Fruit fly (Drosophila melanogaster) whole organism, embryonic: ENCODE data around the gene CG12239.

Source experiments
- Asciz ChIP-seq: fragments of 200-800 bp; sonication (Bioruptor generic); optimal IDR thresholded peaks from 2 replicates; lab custom pipeline; 2017; ENCODE audit warnings: missing biosample characterization, mild to moderate bottlenecking, missing genetic modification characterization, missing genetic modification reagents
- C15 ChIP-seq: fragments of 200-800 bp; sonication (Bioruptor generic); IDR thresholded peaks from 3 replicates; pipeline ENCODE4 v1.3.6; 2022; ENCODE audit warnings: missing biosample characterization, missing genetic modification characterization
- CG10366 ChIP-seq: fragments of 200-800 bp; sonication (Bioruptor generic); IDR thresholded peaks from 2 replicates; pipeline ENCODE4 v1.3.6; 2022; ENCODE audit warnings: missing biosample characterization, missing genetic modification characterization
- CG10654 ChIP-seq: fragments of 200-800 bp; sonication (Bioruptor generic); optimal IDR thresholded peaks from 2 replicates; lab custom pipeline; 2016; ENCODE audit warnings: missing biosample characterization, missing genetic modification characterization
- CG11723 ChIP-seq: fragments of 200-800 bp; sonication (Bioruptor generic); optimal IDR thresholded peaks from 2 replicates; lab custom pipeline; 2017; ENCODE audit warnings: missing biosample characterization, mild to moderate bottlenecking, missing genetic modification characterization
- CG12155 ChIP-seq: fragments of 200-800 bp; sonication (Bioruptor generic); optimal IDR thresholded peaks from 3 replicates; lab custom pipeline; 2016; ENCODE audit warnings: missing biosample characterization, missing genetic modification characterization
- CG13123 ChIP-seq: fragments of 200-800 bp; sonication (Bioruptor generic); optimal IDR thresholded peaks from 2 replicates; lab custom pipeline; 2016; ENCODE audit warnings: missing biosample characterization, missing genetic modification characterization
- CG14710 ChIP-seq: fragments of 200-800 bp; sonication (Bioruptor generic); optimal IDR thresholded peaks from 3 replicates; lab custom pipeline; 2019; ENCODE audit warnings: missing biosample characterization, mild to moderate bottlenecking, missing genetic modification characterization, moderate library complexity
- CG14965 ChIP-seq: fragments of 200-800 bp; sonication (Bioruptor generic); optimal IDR thresholded peaks from 2 replicates; lab custom pipeline; 2016; ENCODE audit warnings: missing biosample characterization, missing genetic modification characterization, borderline replicate concordance
- CG15011 ChIP-seq: fragments of 200-800 bp; sonication (Bioruptor generic); optimal IDR thresholded peaks from 3 replicates; lab custom pipeline; 2018; ENCODE audit warnings: missing biosample characterization, mild to moderate bottlenecking, missing genetic modification characterization
- CG15073 ChIP-seq: fragments of 200-800 bp; sonication (Bioruptor generic); optimal IDR thresholded peaks from 2 replicates; lab custom pipeline; 2016; ENCODE audit warnings: missing biosample characterization, missing genetic modification characterization
- CG2678 ChIP-seq: fragments of 200-800 bp; sonication (Bioruptor generic); optimal IDR thresholded peaks from 3 replicates; lab custom pipeline; 2019; ENCODE audit warnings: missing biosample characterization, mild to moderate bottlenecking, missing genetic modification characterization, moderate library complexity
- CG32532 ChIP-seq: fragments of 200-800 bp; sonication (Bioruptor generic); IDR thresholded peaks from 2 replicates; pipeline ENCODE4 v1.3.6; 2022; ENCODE audit warnings: missing biosample characterization, missing genetic modification characterization
- CG32767 ChIP-seq: fragments of 200-800 bp; sonication (Bioruptor generic); IDR thresholded peaks from 2 replicates; pipeline ENCODE4 v1.3.6; 2022; ENCODE audit warnings: missing biosample characterization, missing genetic modification characterization
- CG33557 ChIP-seq: fragments of 200-800 bp; sonication (Bioruptor generic); optimal IDR thresholded peaks from 2 replicates; lab custom pipeline; 2019; ENCODE audit warnings: missing biosample characterization, mild to moderate bottlenecking, missing genetic modification characterization, moderate library complexity
- CG3726 ChIP-seq: fragments of 200-800 bp; sonication (Bioruptor generic); IDR thresholded peaks from 3 replicates; pipeline ENCODE4, ENCODE4 v1.3.6; 2022; ENCODE audit warnings: missing biosample characterization, missing genetic modification characterization
- CG43689 ChIP-seq: fragments of 200-800 bp; sonication (Bioruptor generic); IDR thresholded peaks from 2 replicates; pipeline ENCODE4 v1.3.6; 2022; ENCODE audit warnings: missing biosample characterization, missing genetic modification characterization
- CG4424 ChIP-seq: fragments of 200-800 bp; sonication (Bioruptor generic); optimal IDR thresholded peaks from 3 replicates; lab custom pipeline; 2016; ENCODE audit warnings: missing biosample characterization, missing genetic modification characterization
- CG7987 ChIP-seq: fragments of 200-800 bp; sonication (Bioruptor generic); optimal IDR thresholded peaks from 2 replicates; lab custom pipeline; 2018; ENCODE audit warnings: missing biosample characterization, mild to moderate bottlenecking, missing genetic modification characterization, moderate library complexity
- CG9876 ChIP-seq: fragments of 200-800 bp; sonication (Bioruptor generic); optimal IDR thresholded peaks from 2 replicates; lab custom pipeline; 2016; ENCODE audit warnings: missing biosample characterization, missing genetic modification characterization
- Chrac-16 ChIP-seq: fragments of 200-800 bp; sonication (Bioruptor generic); optimal IDR thresholded peaks from 3 replicates; lab custom pipeline; 2016; ENCODE audit warnings: missing biosample characterization, missing genetic modification characterization
- Dek ChIP-seq: fragments of 200-800 bp; sonication (Bioruptor generic); optimal IDR thresholded peaks from 3 replicates; lab custom pipeline; 2019; ENCODE audit warnings: missing biosample characterization, mild to moderate bottlenecking, missing genetic modification characterization, moderate library complexity
- Dip2 ChIP-seq: fragments of 200-800 bp; sonication (Bioruptor generic); IDR thresholded peaks from 2 replicates; pipeline ENCODE4 v1.3.6; 2022; ENCODE audit warnings: missing biosample characterization, missing genetic modification characterization
- Elba2 ChIP-seq: fragments of 200-800 bp; sonication (Bioruptor generic); optimal IDR thresholded peaks from 3 replicates; lab custom pipeline; 2016; ENCODE audit warnings: missing biosample characterization, missing genetic modification characterization
- Ets97D ChIP-seq: fragments of 200-800 bp; sonication (Bioruptor generic); optimal IDR thresholded peaks from 3 replicates; lab custom pipeline; 2016; ENCODE audit warnings: missing biosample characterization, missing genetic modification characterization
- Hey ChIP-seq: fragments of 200-800 bp; sonication (Bioruptor generic); optimal IDR thresholded peaks from 3 replicates; lab custom pipeline; 2018; ENCODE audit warnings: missing biosample characterization, mild to moderate bottlenecking, missing genetic modification characterization
- HmgD ChIP-seq: fragments of 200-800 bp; sonication (Bioruptor generic); optimal IDR thresholded peaks from 3 replicates; lab custom pipeline; 2016; ENCODE audit warnings: missing biosample characterization, missing genetic modification characterization
- Med ChIP-seq: fragments of 200-800 bp; sonication (Bioruptor generic); peaks from one replicate; lab custom pipeline; 2016; ENCODE audit warnings: missing biosample characterization, missing genetic modification characterization, mild to moderate bottlenecking, inconsistent platforms, moderate library complexity
- Pdp1 ChIP-seq, 2 experiments: fragments of 200-800 bp; sonication (Bioruptor generic); optimal IDR thresholded peaks; 3 replicates each; lab custom pipeline; 2016; ENCODE audit warnings: missing biosample characterization in 2 of 2, missing genetic modification characterization in 2 of 2, mild to moderate bottlenecking in 1 of 2, moderate library complexity in 1 of 2
- Sin3A ChIP-seq: fragments of >200 bp; optimal IDR thresholded peaks from 2 replicates; lab custom pipeline; 2018
- Sry-β ChIP-seq: fragments of 200-800 bp; sonication (Bioruptor generic); optimal IDR thresholded peaks from 2 replicates; lab custom pipeline; 2018; ENCODE audit warnings: missing biosample characterization, mild to moderate bottlenecking, missing genetic modification characterization, moderate library complexity
- Vsx1 ChIP-seq: fragments of 200-800 bp; sonication (Bioruptor generic); optimal IDR thresholded peaks from 2 replicates; lab custom pipeline; 2017; ENCODE audit warnings: missing biosample characterization, mild to moderate bottlenecking, missing genetic modification characterization, missing genetic modification reagents
- YL-1 ChIP-seq: fragments of 200-800 bp; sonication (Bioruptor generic); optimal IDR thresholded peaks from 3 replicates; lab custom pipeline; 2017; ENCODE audit warnings: missing biosample characterization, mild to moderate bottlenecking, missing genetic modification characterization
- bcd ChIP-seq: fragments of 200-800 bp; sonication (Bioruptor generic); optimal IDR thresholded peaks from 2 replicates; lab custom pipeline; 2017; ENCODE audit warnings: missing biosample characterization, mild to moderate bottlenecking, missing genetic modification characterization
- crc ChIP-seq: fragments of 200-800 bp; sonication (Bioruptor generic); optimal IDR thresholded peaks from 2 replicates; lab custom pipeline; 2016; ENCODE audit warnings: missing biosample characterization, missing genetic modification characterization
- emc ChIP-seq: fragments of 200-800 bp; sonication (Bioruptor generic); optimal IDR thresholded peaks from 2 replicates; lab custom pipeline; 2016; ENCODE audit warnings: missing biosample characterization, missing genetic modification characterization
- ewg ChIP-seq: fragments of 200-800 bp; sonication (Bioruptor generic); optimal IDR thresholded peaks from 3 replicates; lab custom pipeline; 2017; ENCODE audit warnings: mild to moderate bottlenecking, missing biosample characterization, missing genetic modification reagents, missing genetic modification characterization
- grn ChIP-seq: fragments of 200-800 bp; sonication (Bioruptor generic); optimal IDR thresholded peaks from 3 replicates; lab custom pipeline; 2017; ENCODE audit warnings: missing biosample characterization, missing genetic modification characterization
- gt ChIP-seq: fragments of 200-800 bp; sonication (Bioruptor generic); IDR thresholded peaks from 2 replicates; pipeline ENCODE4 v1.3.6; 2022; ENCODE audit warnings: missing biosample characterization, missing genetic modification characterization
- kay ChIP-seq: fragments of 200-800 bp; sonication (Bioruptor generic); optimal IDR thresholded peaks from 2 replicates; lab custom pipeline; 2016; ENCODE audit warnings: missing biosample characterization, missing genetic modification characterization
- ken ChIP-seq: fragments of 200-800 bp; sonication (Bioruptor generic); IDR thresholded peaks from 3 replicates; pipeline ENCODE4 v1.3.6; 2022; ENCODE audit warnings: missing biosample characterization, missing genetic modification characterization
- lilli ChIP-seq: fragments of 200-800 bp; sonication (Bioruptor generic); optimal IDR thresholded peaks from 3 replicates; lab custom pipeline; 2016; ENCODE audit warnings: missing biosample characterization, missing genetic modification characterization
- nerfin-2 ChIP-seq: fragments of 200-800 bp; sonication (Bioruptor generic); IDR thresholded peaks from 2 replicates; pipeline ENCODE4 v1.3.6; 2022; ENCODE audit warnings: missing biosample characterization, missing genetic modification characterization; ENCODE audit not compliant: partially characterized antibody
- phol ChIP-seq: fragments of 200-800 bp; sonication (Bioruptor generic); optimal IDR thresholded peaks from 3 replicates; lab custom pipeline; 2018; ENCODE audit warnings: missing biosample characterization, mild to moderate bottlenecking, missing genetic modification characterization, moderate library complexity
- schlank ChIP-seq: fragments of 200-800 bp; sonication (Bioruptor generic); optimal IDR thresholded peaks from 2 replicates; lab custom pipeline; 2018; ENCODE audit warnings: missing biosample characterization, mild to moderate bottlenecking, missing genetic modification characterization
- slou ChIP-seq: fragments of 200-800 bp; sonication (Bioruptor generic); optimal IDR thresholded peaks from 3 replicates; lab custom pipeline; 2016; ENCODE audit warnings: missing biosample characterization, missing genetic modification characterization
- unc-4 ChIP-seq: fragments of 200-800 bp; sonication (Bioruptor generic); IDR thresholded peaks from 2 replicates; pipeline ENCODE4 v1.3.6; 2022; ENCODE audit warnings: missing biosample characterization, missing genetic modification characterization; ENCODE audit not compliant: partially characterized antibody
- wdn ChIP-seq: fragments of 200-800 bp; sonication (Bioruptor generic); IDR thresholded peaks from 2 replicates; pipeline ENCODE4 v1.3.6; 2022; ENCODE audit warnings: missing biosample characterization, missing genetic modification characterization
- zen ChIP-seq: fragments of 200-800 bp; sonication (Bioruptor generic); optimal IDR thresholded peaks from 3 replicates; lab custom pipeline; 2018; ENCODE audit warnings: missing biosample characterization, mild to moderate bottlenecking, missing genetic modification characterization, moderate library complexity
- zfh1 ChIP-seq: fragments of 200-800 bp; sonication (Bioruptor generic); IDR thresholded peaks from 3 replicates; pipeline ENCODE4 v1.3.6; 2022; ENCODE audit warnings: missing biosample characterization, missing genetic modification characterization

Gene CG12239

dm6 chrX:5744992-5745732 is 46.8 kb upstream of the CG12239 start (continued):
- TF ChIP-seq Pdp1 (GFP tag; optimal IDR thresholded peaks at IDR 0.05; lab: Kevin White, UChicago), result peak in 1 of 2 experiments; percentile 93
- TF ChIP-seq schlank (tag; lab: Kevin White, UChicago), result no peak
- no peak for TF ChIP-seq grn (GFP tag; lab: Kevin White, UChicago)
- TF ChIP-seq zfh1 (GFP tag; lab: Robert Waterston, UW), result peak; percentile 37; the same call in 1 of the 3 replicates
- TF ChIP-seq HmgD (GFP tag; lab: Kevin White, UChicago), result no peak
- peak; percentile 49 for TF ChIP-seq CG12155
- no peak for TF ChIP-seq Chrac-16 (GFP tag; lab: Kevin White, UChicago)
- no peak for TF ChIP-seq C15
- TF ChIP-seq CG10366 (GFP tag; lab: Robert Waterston, UW), result peak; percentile 10; the same call in 1 of the 2 replicates
- no peak for TF ChIP-seq zen
- TF ChIP-seq Med (GFP tag; lab: Kevin White, UChicago), result peak; percentile 75
- TF ChIP-seq CG14710 (tag; lab: Kevin White, UChicago), result peak; percentile 2
- no peak for TF ChIP-seq CG13123 (GFP tag; lab: Kevin White, UChicago)
- TF ChIP-seq Ets97D (GFP tag; lab: Kevin White, UChicago), result no peak
- TF ChIP-seq CG10654 (GFP tag; lab: Kevin White, UChicago), result no peak
- no peak for TF ChIP-seq Hey (tag; lab: Kevin White, UChicago)
- TF ChIP-seq Dip2, result no peak
- TF ChIP-seq CG33557 (GFP tag; lab: Kevin White, UChicago), result no peak
- TF ChIP-seq kay (GFP tag; lab: Kevin White, UChicago), result no peak
- TF ChIP-seq ewg (GFP tag; lab: Kevin White, UChicago), result no peak
- TF ChIP-seq CG11723 (GFP tag; lab: Kevin White, UChicago), result no peak
- TF ChIP-seq CG43689 (GFP tag; lab: Robert Waterston, UW), result no peak
- TF ChIP-seq CG4424 (GFP tag; lab: Kevin White, UChicago), result no peak
- no peak for TF ChIP-seq Asciz (GFP tag; lab: Kevin White, UChicago)
- TF ChIP-seq unc-4 (GFP tag; lab: Robert Waterston, UW), result peak; percentile 70
- no peak for TF ChIP-seq Elba2
- no peak for TF ChIP-seq Vsx1 (GFP tag; lab: Kevin White, UChicago)
- TF ChIP-seq crc (GFP tag; lab: Kevin White, UChicago), result no peak
- TF ChIP-seq CG15011 (GFP tag; lab: Kevin White, UChicago), result peak; percentile 22
- no peak for TF ChIP-seq gt (GFP tag; lab: Robert Waterston, UW)
- TF ChIP-seq bcd (GFP tag; lab: Kevin White, UChicago), result peak; percentile 41
- TF ChIP-seq CG7987 (GFP tag; lab: Kevin White, UChicago), result no peak
- no peak for TF ChIP-seq wdn
- no peak for TF ChIP-seq YL-1 (GFP tag; lab: Kevin White, UChicago)
- TF ChIP-seq phol (tag; lab: Kevin White, UChicago), result peak; percentile 32
- no peak for TF ChIP-seq slou
- peak; percentile 38 for TF ChIP-seq CG32532 (GFP tag; lab: Robert Waterston, UW)
- no peak for TF ChIP-seq CG15073 (GFP tag; lab: Kevin White, UChicago)
- no peak for TF ChIP-seq Sin3A (lab: Kevin White, UChicago)
- peak; percentile 47; the same call in 1 of the 2 replicates for TF ChIP-seq nerfin-2 (GFP tag; lab: Robert Waterston, UW)
- TF ChIP-seq Sry-β (GFP tag; lab: Kevin White, UChicago), result peak; percentile 86
- no peak for TF ChIP-seq CG14965 (GFP tag; lab: Kevin White, UChicago)
- TF ChIP-seq CG2678 (tag; lab: Kevin White, UChicago), result peak; percentile 38
- TF ChIP-seq emc (GFP tag; lab: Kevin White, UChicago), result no peak
- no peak for TF ChIP-seq Dek (tag; lab: Kevin White, UChicago)
- TF ChIP-seq CG3726 (GFP tag; lab: Robert Waterston, UW), result no peak
- peak; percentile 57 for TF ChIP-seq lilli
- TF ChIP-seq CG32767, result no peak
- TF ChIP-seq ken (GFP tag; lab: Robert Waterston, UW), result 0 out of 3 replicates have a peak, but pooled peaks have one; percentile 37
- TF ChIP-seq CG9876 (GFP tag; lab: Kevin White, UChicago), result no peak
